Worm (Caenorhabditis elegans): ENCODE results near the gene vps-60.

ce11 chrV:8629029-8629428 is 23.1 kb upstream of the vps-60 start, which contains the start of gene F41E6.12:
- TF ChIP-seq ctbp-1 (GFP tag; IDR thresholded peaks at IDR 0.05) (no peak), zip-2 (tag; optimal IDR thresholded peaks at IDR 0.05) (no peak)
